Fruit fly (Drosophila melanogaster): ENCODE data around the gene by.

by gene

DNA sequence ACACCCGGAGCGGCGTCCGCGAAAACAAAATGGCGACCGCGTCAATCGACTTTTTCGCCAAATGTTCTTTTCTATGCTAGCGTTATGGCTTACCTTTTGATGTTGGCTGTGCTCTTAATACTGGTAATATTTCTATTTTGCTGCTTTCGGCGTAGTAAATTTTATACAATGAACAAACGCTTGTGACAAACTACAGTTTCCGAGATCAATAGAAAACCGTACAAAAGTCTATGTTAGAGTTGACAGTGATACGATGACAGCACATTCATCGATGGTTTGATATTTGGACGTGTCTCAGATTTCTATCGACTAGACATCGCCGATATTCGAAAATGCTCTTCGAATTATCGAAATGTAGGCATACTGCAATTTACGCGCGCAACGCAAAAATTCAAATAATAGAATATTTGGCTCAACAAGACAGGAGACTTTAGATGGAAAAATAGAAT lies 22.7 kb downstream of the by start, which contains the start of gene rump:
Gene rump, minus strand, starts transcription at position 255 of the 449 bp plus-strand sequence.
- TF ChIP-seq psq (optimal IDR thresholded peaks at IDR 0.05) (no peak), Dll (optimal IDR thresholded peaks at IDR 0.05) (no peak), EcR (GFP tag; optimal IDR thresholded peaks at IDR 0.05) (no peak), CG8478 (optimal IDR thresholded peaks at IDR 0.05) (no peak), usp (GFP tag; optimal IDR thresholded peaks at IDR 0.05) (no peak), pan (optimal IDR thresholded peaks at IDR 0.05) (no peak)

DNA sequence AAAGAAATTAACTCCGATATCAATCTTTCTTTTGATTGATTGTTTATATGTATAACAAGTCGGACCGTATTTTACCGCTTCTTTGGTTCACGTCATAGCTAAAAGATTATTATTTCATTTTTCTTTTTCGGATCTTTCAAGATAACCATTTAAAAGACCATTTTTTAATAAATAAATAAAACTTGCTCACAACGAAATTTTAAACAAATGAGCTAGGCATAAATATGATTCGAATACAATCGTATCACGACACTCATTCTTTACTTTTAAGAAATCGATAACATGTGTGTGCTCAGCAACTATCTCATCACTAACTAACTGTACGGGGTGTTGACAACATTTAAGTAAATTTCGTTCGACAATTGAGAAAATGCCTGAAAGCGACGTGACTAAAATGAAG lies 28.5 kb downstream of the by start, which contains the start of gene CG8149:
Gene CG8149, plus strand, starts transcription at position 302 of the 400 bp plus-strand sequence.
- TF ChIP-seq psq (optimal IDR thresholded peaks at IDR 0.05) (no peak), Dll (optimal IDR thresholded peaks at IDR 0.05) (no peak), CG8478 (optimal IDR thresholded peaks at IDR 0.05) (no peak), usp (GFP tag; optimal IDR thresholded peaks at IDR 0.05) (no peak), EcR (GFP tag; optimal IDR thresholded peaks at IDR 0.05) (no peak), pan (optimal IDR thresholded peaks at IDR 0.05) (no peak)

DNA sequence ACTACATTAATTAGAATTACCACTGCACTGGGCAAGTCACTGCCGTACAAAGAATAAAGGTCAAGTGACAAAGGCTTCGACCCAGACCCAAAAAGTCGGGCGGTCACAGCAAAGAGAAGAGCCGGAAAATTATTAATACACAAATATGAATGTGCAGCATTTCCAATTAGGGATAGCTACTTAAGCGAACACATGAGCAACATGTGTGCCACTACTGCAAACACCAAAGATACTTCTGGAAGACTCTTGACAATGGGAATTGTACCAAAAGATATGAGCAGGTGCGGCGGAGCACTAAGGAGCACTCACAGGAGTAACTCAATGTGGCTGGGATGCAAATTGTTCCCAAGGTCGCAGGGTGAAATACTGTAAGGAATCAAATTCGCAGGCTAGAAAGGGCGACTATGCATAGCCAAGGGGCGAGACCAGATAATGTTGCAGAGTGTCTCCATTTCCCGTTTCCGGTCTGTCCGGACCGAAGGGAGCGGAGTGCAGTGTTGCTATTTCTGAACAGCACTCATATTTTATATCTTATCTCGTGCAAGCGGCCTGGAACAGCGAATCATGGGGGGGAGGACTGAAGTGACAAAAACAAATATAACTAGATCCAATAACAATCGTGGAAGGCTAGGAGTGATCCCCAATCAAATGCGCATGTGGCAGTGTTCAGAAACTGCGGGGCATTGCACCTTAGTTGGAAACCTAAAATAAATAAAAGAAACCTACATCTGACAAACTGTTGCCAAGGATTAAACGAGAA lies 29.3 kb downstream of the by start:
- TF ChIP-seq CG8478 (optimal IDR thresholded peaks at IDR 0.05) (no peak), EcR (GFP tag; optimal IDR thresholded peaks at IDR 0.05) (peak in 1 of 2 experiments; percentile 16)

DNA sequence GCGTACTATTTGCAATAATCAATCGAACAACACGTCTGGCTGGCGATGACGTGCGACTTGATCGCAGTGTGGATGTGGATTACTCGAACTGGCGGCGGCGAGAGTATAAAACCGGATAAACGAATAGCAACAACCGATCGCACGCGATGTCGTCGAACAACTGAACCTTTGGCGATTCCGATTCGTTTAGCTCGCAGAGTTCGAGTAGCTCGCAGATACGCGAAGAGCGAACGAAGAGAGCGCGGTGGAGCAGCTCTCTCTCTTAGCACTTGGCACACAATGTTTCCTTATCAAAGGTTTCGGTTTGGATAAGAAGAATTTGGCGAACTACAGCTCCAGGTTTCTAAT lies 30.4 kb downstream of the by start, which contains the start of gene RhoL:
Gene RhoL, minus strand, starts transcription at position 166 of the 348 bp plus-strand sequence.
- TF ChIP-seq CG8478 (optimal IDR thresholded peaks at IDR 0.05) (no peak), Dll (optimal IDR thresholded peaks at IDR 0.05) (no peak), pan (optimal IDR thresholded peaks at IDR 0.05) (no peak), psq (optimal IDR thresholded peaks at IDR 0.05) (no peak), EcR (GFP tag; optimal IDR thresholded peaks at IDR 0.05) (no peak), usp (GFP tag; optimal IDR thresholded peaks at IDR 0.05) (no peak)

DNA sequence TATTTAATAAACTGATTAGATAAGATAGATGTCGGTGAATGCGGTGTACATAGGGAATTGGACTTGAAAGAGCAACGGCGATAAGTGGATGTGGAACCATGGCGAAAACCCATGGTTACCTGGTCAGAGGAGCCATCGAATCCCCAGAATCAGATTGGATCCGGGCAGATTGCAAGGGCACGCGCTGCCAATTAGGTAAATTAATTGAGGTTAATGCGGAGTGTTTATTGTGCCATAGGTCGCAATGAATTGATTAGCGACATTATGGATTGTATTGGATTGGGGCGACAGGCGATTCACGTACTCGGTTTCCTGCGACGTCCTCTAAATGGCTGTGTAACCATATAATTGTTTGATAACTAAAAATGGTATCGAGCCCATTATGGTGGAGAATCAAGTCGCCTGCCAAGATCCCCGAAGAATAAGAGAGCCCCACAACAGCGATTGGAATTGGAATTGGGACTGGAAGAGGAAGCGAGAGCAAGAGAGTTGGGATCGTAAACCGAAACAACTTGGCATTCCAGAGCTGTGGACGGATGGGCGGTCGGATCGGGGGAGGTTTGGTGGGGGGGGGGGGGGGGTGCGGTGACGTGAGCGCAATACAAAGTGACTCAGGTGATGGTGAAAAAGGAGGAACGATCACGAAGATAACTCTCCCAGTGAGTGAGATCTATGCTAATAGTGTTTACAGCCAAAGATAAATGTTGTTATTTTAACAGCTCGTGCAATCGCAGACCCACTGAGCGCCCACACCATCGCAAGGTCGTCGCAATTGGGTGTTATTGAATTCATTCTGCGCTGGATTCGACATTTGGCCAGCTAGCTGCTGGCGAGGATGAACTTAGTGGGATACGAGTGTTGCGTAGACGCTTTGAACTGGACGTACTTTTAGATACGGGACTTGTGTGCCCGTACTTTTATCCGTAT lies 31.1 kb downstream of the by start:
- no peak for TF ChIP-seq Dll (optimal IDR thresholded peaks at IDR 0.05)
- no peak for TF ChIP-seq EcR (GFP tag; optimal IDR thresholded peaks at IDR 0.05)
- no peak for TF ChIP-seq psq (optimal IDR thresholded peaks at IDR 0.05)
- TF ChIP-seq pan (optimal IDR thresholded peaks at IDR 0.05), result no peak
- TF ChIP-seq usp (GFP tag; optimal IDR thresholded peaks at IDR 0.05), result no peak
- TF ChIP-seq CG8478 (optimal IDR thresholded peaks at IDR 0.05), result no peak

DNA sequence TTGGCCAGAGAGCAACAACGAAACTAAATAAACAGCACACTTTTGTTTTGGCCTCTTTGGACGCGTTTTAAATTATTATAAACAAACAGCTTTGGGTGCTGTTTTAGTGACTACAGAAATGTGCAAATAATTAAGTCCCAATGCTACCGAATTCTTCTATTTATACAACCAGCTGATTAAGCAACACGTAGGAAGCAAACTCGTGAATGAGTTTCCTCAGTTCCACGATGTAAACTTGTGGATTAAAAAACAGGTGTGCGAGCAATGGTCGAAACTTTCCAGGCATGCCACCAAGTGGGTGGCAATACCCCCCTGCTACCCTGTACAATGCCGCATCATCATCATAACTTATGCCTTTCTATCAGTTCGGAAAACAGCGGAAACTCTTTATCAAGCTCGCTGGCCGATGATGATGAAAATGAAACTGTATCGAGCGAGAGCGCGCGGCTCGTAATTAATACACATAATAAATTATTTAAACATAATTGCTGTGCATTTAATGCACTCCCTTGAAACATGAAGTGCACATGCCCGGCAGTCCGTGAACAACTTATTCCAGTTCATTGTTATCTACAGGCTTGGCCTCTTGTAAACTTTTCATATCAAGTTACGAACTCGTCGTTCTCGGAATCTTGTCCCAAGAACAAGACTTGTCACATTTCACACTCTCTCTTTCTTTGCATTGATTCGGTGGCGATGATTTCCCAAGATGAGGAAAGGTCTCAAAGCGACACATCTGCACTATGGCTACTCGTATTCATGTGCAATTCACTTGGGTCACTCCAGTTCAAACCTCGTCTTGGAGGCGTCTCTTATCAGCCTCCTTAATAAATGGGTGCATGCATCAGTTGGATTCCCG lies 32.4 kb downstream of the by start:
- no peak for TF ChIP-seq CG8478 (optimal IDR thresholded peaks at IDR 0.05)
- no peak for TF ChIP-seq usp (GFP tag; optimal IDR thresholded peaks at IDR 0.05)
- TF ChIP-seq pan (optimal IDR thresholded peaks at IDR 0.05), result no peak
- TF ChIP-seq Dll (optimal IDR thresholded peaks at IDR 0.05), result no peak
- TF ChIP-seq EcR (GFP tag; optimal IDR thresholded peaks at IDR 0.05), result no peak
- no peak for TF ChIP-seq psq (optimal IDR thresholded peaks at IDR 0.05)

DNA sequence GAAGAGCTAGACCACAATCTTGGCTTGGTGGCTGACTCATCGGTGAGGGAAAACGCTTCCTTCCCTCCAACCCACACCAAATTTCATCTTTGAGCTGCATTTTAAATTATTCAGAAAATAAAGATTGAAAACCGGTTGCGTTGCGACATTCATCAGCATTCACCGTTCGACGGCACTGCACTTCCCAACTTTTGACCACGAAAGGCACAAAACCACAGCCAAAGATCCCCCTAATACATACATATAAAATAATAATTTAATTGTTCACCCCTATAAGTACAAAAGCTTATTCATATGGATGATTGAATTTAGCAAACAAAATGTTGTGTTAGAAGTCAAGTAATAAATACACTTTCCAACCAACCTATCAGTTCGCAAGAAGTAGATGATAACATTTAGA lies 33.6 kb downstream of the by start:
- TF ChIP-seq CG8478 (optimal IDR thresholded peaks at IDR 0.05) (no peak), usp (GFP tag; optimal IDR thresholded peaks at IDR 0.05) (no peak), EcR (GFP tag; optimal IDR thresholded peaks at IDR 0.05) (no peak), Dll (optimal IDR thresholded peaks at IDR 0.05) (no peak), psq (optimal IDR thresholded peaks at IDR 0.05) (no peak), pan (optimal IDR thresholded peaks at IDR 0.05) (no peak)

DNA sequence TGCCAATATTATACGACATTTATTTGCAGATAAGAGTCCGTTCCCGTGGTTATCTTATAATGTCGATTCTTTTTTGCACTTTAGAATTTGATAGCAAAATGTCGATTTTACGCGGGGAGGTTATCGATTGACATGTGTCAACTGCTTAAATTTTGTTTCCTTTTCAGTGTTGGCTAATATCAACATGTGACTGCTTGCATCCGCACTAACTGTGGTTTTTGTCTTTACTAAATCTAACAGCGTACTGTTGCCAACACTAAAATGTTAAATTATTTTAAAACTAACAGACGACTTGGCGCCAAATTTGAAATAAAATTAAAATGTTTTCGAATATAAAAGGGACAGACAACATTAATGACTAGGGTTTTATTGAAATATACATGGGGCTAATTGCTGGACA lies 36.1 kb downstream of the by start:
- TF ChIP-seq CG8478 (optimal IDR thresholded peaks at IDR 0.05) (no peak), pan (optimal IDR thresholded peaks at IDR 0.05) (no peak), psq (optimal IDR thresholded peaks at IDR 0.05) (no peak), EcR (GFP tag; optimal IDR thresholded peaks at IDR 0.05) (no peak), Dll (optimal IDR thresholded peaks at IDR 0.05) (no peak), usp (GFP tag; optimal IDR thresholded peaks at IDR 0.05) (no peak)

DNA sequence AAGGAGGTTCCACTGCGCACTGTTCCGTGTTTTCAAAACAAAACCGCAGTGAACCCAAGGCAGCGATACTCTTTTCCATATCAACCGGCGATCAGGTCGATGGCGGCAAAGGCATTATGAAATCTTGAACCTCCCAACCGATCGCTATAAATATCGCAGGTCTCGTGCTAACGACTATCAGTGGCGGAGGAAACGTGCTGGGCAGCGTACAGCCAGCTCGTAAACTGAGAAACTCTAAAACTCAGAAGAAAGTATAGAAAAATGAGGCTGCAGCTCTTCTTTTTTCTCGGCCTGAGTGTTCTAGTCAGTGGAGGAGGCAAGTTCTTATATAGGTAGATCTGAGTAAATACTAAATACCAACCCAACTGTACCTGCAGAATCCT lies 38.2 kb downstream of the by start, which contains the start of gene phu:
Gene phu, plus strand, starts transcription at position 175 of the 383 bp plus-strand sequence.
- TF ChIP-seq EcR (GFP tag; optimal IDR thresholded peaks at IDR 0.05) (no peak), psq (optimal IDR thresholded peaks at IDR 0.05) (no peak), usp (GFP tag; optimal IDR thresholded peaks at IDR 0.05) (no peak)

DNA sequence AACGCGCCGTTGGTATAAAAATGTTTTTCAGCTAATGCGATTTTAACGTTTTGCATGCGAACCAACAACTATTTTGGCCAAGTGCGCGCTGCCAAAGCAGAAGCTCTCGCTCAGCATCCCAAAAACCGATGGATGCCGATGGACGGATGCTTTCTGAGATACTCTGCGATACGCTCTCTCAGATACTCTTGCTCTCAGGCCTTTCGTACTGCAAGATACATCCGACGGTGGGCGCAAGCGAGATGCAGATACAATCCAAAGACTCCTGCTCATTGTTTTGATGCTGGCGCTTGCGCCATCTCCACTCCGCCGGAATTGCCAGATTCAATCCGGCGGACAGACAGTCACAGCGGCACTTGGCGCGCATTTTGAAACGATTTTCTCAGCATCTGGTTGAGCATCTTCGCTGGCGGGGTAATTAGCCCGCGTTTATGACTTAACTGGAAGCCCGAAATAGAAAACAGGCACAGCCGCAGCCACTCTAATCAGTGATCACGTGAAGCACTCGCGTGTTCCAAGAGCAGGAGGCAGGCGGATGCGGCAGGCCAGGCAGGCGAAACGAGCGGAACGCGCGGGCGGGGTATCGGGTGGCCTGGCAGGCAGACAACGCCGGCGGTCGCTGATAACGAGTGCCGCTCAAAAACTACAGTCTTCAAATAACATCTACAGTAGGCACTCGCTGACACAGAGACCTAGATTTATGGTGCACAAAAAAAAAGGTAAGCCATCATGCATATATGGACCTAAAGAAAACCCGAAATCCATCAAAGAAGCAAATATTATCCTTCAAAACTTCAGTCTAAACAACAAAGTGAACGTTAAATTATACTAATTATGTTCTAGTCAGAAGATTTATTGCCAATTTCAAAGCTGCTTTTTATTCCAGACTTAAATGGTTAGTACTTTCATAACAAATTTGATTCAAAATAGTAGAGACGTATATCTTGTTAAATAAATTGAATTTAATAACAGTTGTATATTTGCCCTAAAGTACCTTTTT lies 38.9 kb downstream of the by start, which contains the start of gene CG16779:
Gene CG16779, minus strand, starts transcription at position 51 of the 1,000 bp plus-strand sequence.
- no peak for TF ChIP-seq Dll (optimal IDR thresholded peaks at IDR 0.05)
- no peak for TF ChIP-seq CG8478 (optimal IDR thresholded peaks at IDR 0.05)
